Worm (Caenorhabditis elegans): ENCODE results near the gene C28A5.1.

The C28A5.1 gene

DNA sequence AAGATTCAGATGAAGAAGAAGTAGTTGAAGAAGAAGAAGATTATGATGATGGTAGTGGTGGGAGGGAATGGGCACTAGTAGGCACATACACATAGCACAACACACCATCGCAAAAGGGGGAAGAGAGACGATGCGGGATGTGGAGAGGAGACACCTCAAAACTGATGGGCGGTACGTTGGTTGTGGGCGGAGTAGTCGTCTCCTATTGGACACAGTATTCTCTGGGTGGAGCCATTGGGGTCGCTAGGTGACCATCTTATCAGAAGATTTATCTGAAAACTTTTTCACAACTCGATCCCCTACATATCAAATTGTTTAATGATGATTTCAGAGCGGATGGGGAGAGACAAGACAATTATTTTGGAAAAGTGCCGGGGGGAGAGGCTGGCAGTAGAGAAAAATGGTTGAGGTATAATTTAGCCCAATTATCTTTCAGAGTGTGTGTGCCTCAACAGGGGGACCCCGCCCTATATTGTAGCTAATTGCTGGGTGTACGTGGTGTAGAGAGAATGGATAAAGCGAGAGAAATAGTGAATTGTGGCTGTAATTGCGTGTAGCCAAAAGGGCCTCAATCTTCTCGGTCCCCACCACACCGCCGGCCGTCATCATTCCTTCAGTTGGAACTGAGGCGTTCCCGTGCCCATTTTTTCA, 16.8 kb upstream of the C28A5.1 start (continued):
- no peak for TF ChIP-seq C06A6.2 (GFP tag; conservative IDR thresholded peaks at IDR 0.05)

DNA sequence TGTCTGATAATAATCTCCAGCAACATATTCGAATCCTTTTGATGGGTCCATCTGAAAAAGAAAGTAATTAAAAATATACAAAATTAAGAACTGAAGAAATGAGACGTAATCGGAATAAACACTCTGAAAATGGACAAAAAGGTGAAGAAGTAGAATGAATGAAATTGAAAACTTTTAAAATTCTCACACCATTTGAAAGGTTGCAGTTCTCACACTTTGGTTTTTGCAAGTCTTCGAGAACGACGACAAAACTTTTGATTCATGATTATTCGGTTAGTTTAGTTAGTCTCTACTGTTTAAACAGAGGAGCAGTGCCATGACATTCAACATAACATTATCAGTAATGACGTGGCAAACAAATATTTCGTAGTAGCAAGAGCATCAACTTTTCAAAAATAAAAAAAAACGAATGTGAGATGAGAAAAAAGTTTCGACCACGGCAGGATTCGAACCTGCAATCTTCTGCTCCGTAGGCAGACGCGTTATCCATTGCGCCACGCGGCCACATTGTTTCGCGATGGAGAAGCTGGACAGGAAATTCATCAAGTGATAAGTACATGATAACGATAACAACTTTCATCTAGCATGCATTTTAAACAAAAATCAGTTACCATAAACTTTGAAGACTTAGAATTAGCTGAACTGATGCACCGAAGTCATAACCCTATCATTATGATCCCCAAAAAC, 15.9 kb upstream of the C28A5.1 start, which contains the start of gene ceh-43:
Gene ceh-43, minus strand, starts transcription at position 51 of the 687 bp plus-strand sequence.
- TF ChIP-seq madf-8 (GFP tag; conservative IDR thresholded peaks at IDR 0.05) (no peak), lin-26 (GFP tag; IDR thresholded peaks at IDR 0.05) (peak; percentile 78), madf-3 (GFP tag; IDR thresholded peaks at IDR 0.05) (0 out of 2 replicates have a peak, but pooled peaks have one; percentile 44), F22D6.2 (tag; optimal IDR thresholded peaks at IDR 0.05) (no peak), lin-40 (tag; optimal IDR thresholded peaks at IDR 0.05) (no peak), pha-4 (tag; optimal IDR thresholded peaks at IDR 0.05) (no peak), snpc-3.4 (tag; optimal IDR thresholded peaks at IDR 0.05) (peak; percentile 38), attf-3 (GFP tag; conservative IDR thresholded peaks at IDR 0.05) (no peak), nfyb-1 (GFP tag; IDR thresholded peaks at IDR 0.05) (0 out of 2 replicates have a peak, but pooled peaks have one; percentile 32), snpc-1.3 (tag; optimal IDR thresholded peaks at IDR 0.05; ENCODE audit: insufficient read depth) (no peak), cebp-2 (GFP tag; IDR thresholded peaks at IDR 0.05) (no peak), nhr-90 (tag; optimal IDR thresholded peaks at IDR 0.05) (peak; percentile 11), ztf-28 (GFP tag; IDR thresholded peaks at IDR 0.05) (0 out of 2 replicates have a peak, but pooled peaks have one; percentile 38), F49E8.2 (tag; optimal IDR thresholded peaks at IDR 0.05; ENCODE audit: insufficient read depth) (no peak), dpl-1 (GFP tag; optimal IDR thresholded peaks at IDR 0.05) (no peak), K11D2.4 (GFP tag; IDR thresholded peaks at IDR 0.05) (no peak), atf-7 (tag; optimal IDR thresholded peaks at IDR 0.05) (no peak), xnd-1 (tag; optimal IDR thresholded peaks at IDR 0.05) (no peak), snpc-1.1 (tag; optimal IDR thresholded peaks at IDR 0.05; ENCODE audit: insufficient read depth) (no peak), pbrm-1 (GFP tag; IDR thresholded peaks at IDR 0.05) (peak; percentile 60), ets-4 (GFP tag; optimal IDR thresholded peaks at IDR 0.05) (no peak), mcd-1 (GFP tag; IDR thresholded peaks at IDR 0.05) (no peak), unc-62 (GFP tag; optimal IDR thresholded peaks at IDR 0.05) (no peak), lin-35 (GFP tag; optimal IDR thresholded peaks at IDR 0.05) (no peak), repo-1 (tag; optimal IDR thresholded peaks at IDR 0.05) (no peak), F10E7.11 (tag; optimal IDR thresholded peaks at IDR 0.05) (no peak), ZK185.1 (tag; optimal IDR thresholded peaks at IDR 0.05; ENCODE audit: poor library complexity, severe bottlenecking) (peak; percentile 20), snpc-4 (GFP tag; optimal IDR thresholded peaks at IDR 0.05) (peak; percentile 11), snpc-4 (tag; optimal IDR thresholded peaks at IDR 0.05) (peak in 1 of 4 experiments; percentile 17), B0035.1 (tag; optimal IDR thresholded peaks at IDR 0.05) (no peak), gei-17 (GFP tag; optimal IDR thresholded peaks at IDR 0.05) (no peak), hmg-1.2 (GFP tag; IDR thresholded peaks at IDR 0.05) (peak; percentile 53), ceh-27 (GFP tag; optimal IDR thresholded peaks at IDR 0.05) (peak; percentile 13), nhr-80 (tag; optimal IDR thresholded peaks at IDR 0.05) (no peak), mes-4 (tag; optimal IDR thresholded peaks at IDR 0.05) (no peak), B0336.3 (GFP tag; IDR thresholded peaks at IDR 0.05) (no peak), aptf-3 (GFP tag; IDR thresholded peaks at IDR 0.05) (no peak), ztf-6 (GFP tag; IDR thresholded peaks at IDR 0.05) (no peak), F57A8.1 (GFP tag; optimal IDR thresholded peaks at IDR 0.05) (no peak), dpff-1 (tag; optimal IDR thresholded peaks at IDR 0.05) (no peak), Y95B8A.8 (GFP tag; IDR thresholded peaks at IDR 0.05) (no peak), unc-130 (GFP tag; optimal IDR thresholded peaks at IDR 0.05) (no peak), athp-1 (tag; optimal IDR thresholded peaks at IDR 0.05) (no peak), dox-1 (GFP tag; IDR thresholded peaks at IDR 0.05) (no peak)
